Worm (Caenorhabditis elegans) whole organism, L1 larva: ENCODE data around the gene Y54F10BM.13.

Experiments used
- C04F5.9 ChIP-seq: sonication (generic microtip); optimal IDR thresholded peaks from 2 replicates; lab custom pipeline; 2016; ENCODE audit warnings: missing genetic modification characterization, missing compliant biosample characterization
- elt-3 ChIP-seq, 6 experiments: fragments of 150-350 bp in 1 of 6; sonication (generic microtip); optimal IDR thresholded peaks; 2 replicates each; lab custom pipeline; 2017 to 2018; ENCODE audit warnings: missing biosample characterization in 6 of 6, missing genetic modification characterization in 6 of 6, inconsistent platforms in 1 of 6
- fkh-10 ChIP-seq: sonication (generic microtip); optimal IDR thresholded peaks from 2 replicates; lab custom pipeline; 2017; ENCODE audit warnings: missing biosample characterization, missing genetic modification reagents, missing genetic modification characterization
- lin-14 ChIP-seq: fragments of 200-800 bp; sonication (Bioruptor generic); optimal IDR thresholded peaks from 2 replicates; lab custom pipeline; 2018; ENCODE audit warnings: mild to moderate bottlenecking, missing genetic modification characterization, moderate library complexity, missing compliant biosample characterization
- nhr-237 ChIP-seq: fragments of 150-350 bp; optimal IDR thresholded peaks from 2 replicates; lab custom pipeline; 2014; ENCODE audit warnings: missing biosample characterization, missing genetic modification characterization
- nhr-28 ChIP-seq: fragments of 150-350 bp; optimal IDR thresholded peaks from 2 replicates; lab custom pipeline; 2014; ENCODE audit warnings: missing biosample characterization, missing genetic modification characterization
- nhr-90 ChIP-seq: sonication (generic microtip); optimal IDR thresholded peaks from 2 replicates; lab custom pipeline; 2016; ENCODE audit warnings: mild to moderate bottlenecking, missing genetic modification characterization, missing compliant biosample characterization; ENCODE audit not compliant: poor library complexity

DNA sequence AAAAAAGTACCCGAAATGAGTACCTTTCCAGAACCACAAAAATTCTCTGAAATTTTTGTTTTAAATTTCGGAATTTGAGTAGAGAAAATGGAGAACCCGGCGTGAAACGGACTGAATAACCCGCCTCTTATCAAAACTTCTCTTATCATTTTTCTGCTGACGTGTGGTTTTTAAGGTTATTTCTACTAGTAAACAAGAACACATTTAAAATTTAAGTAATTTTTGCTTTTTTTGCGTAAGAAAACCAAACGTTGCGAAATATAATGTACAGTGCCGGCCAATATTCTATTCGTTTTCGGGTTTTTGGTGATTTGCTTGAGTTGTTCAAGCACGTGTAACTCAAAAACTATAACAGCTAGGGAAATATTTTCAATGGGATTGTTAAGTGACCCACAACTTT lies 19.9 kb downstream of the Y54F10BM.13 start:
- TF ChIP-seq nhr-90, result no peak
- no peak for TF ChIP-seq nhr-237 (tag; lab: Kevin White, UChicago)
- no peak for TF ChIP-seq C04F5.9 (tag; lab: Kevin White, UChicago)
- TF ChIP-seq lin-14 (GFP tag; lab: Kevin White, UChicago), result no peak
- no peak for TF ChIP-seq nhr-28 (tag; lab: Kevin White, UChicago)
- no peak for TF ChIP-seq elt-3 (tag; optimal IDR thresholded peaks at IDR 0.05; lab: Kevin White, UChicago)
- TF ChIP-seq fkh-10 (GFP tag; lab: Kevin White, UChicago), result no peak
